Fruit fly (Drosophila melanogaster): ENCODE data around the gene Atg16.

Atg16 gene

dm6 chr3R:29839707-29840311 is 4.9 kb upstream of the Atg16 start:
- TF ChIP-seq gl (tag; optimal IDR thresholded peaks at IDR 0.05) (no peak), CG17806 (tag; optimal IDR thresholded peaks at IDR 0.05) (no peak), CG15710 (tag; optimal IDR thresholded peaks at IDR 0.05) (no peak), Pif1A (GFP tag; optimal IDR thresholded peaks at IDR 0.05) (no peak), Ets98B (GFP tag; IDR thresholded peaks at IDR 0.05) (no peak), Pif1B (GFP tag; optimal IDR thresholded peaks at IDR 0.05) (no peak), CG13204 (GFP tag; optimal IDR thresholded peaks at IDR 0.05) (no peak), CG14655 (GFP tag; optimal IDR thresholded peaks at IDR 0.05) (no peak), CG34367 (tag; optimal IDR thresholded peaks at IDR 0.05) (no peak), CG8301 (tag; optimal IDR thresholded peaks at IDR 0.05) (no peak), Snoo (tag; optimal IDR thresholded peaks at IDR 0.05) (no peak)

dm6 chr3R:29838751-29839150 is 3.9 kb upstream of the Atg16 start:
- no peak for TF ChIP-seq Pif1B (GFP tag; optimal IDR thresholded peaks at IDR 0.05)
- peak; percentile 40 for TF ChIP-seq CG8159 (tag; optimal IDR thresholded peaks at IDR 0.05)
- no peak for TF ChIP-seq CG4496 (GFP tag; IDR thresholded peaks at IDR 0.05)
- TF ChIP-seq CG13204 (GFP tag; optimal IDR thresholded peaks at IDR 0.05), result no peak
- peak; percentile 12 for TF ChIP-seq CG15710 (tag; optimal IDR thresholded peaks at IDR 0.05)
- TF ChIP-seq gl (tag; optimal IDR thresholded peaks at IDR 0.05), result peak; percentile 20
- no peak for TF ChIP-seq Ets98B (GFP tag; IDR thresholded peaks at IDR 0.05)
- peak; percentile 9 for TF ChIP-seq Pif1A (GFP tag; optimal IDR thresholded peaks at IDR 0.05)
- TF ChIP-seq Snoo (tag; optimal IDR thresholded peaks at IDR 0.05), result no peak
- peak; percentile 46 for TF ChIP-seq CG8301 (tag; optimal IDR thresholded peaks at IDR 0.05)
- TF ChIP-seq CG9948 (tag; optimal IDR thresholded peaks at IDR 0.05), result peak; percentile 31
- TF ChIP-seq CG32121 (GFP tag; IDR thresholded peaks at IDR 0.05), result no peak
- no peak for TF ChIP-seq CG12605 (GFP tag; IDR thresholded peaks at IDR 0.05)
- TF ChIP-seq CG34367 (tag; optimal IDR thresholded peaks at IDR 0.05), result peak; percentile 25
- TF ChIP-seq CG17806 (tag; optimal IDR thresholded peaks at IDR 0.05), result peak; percentile 22
- peak; percentile 69 for TF ChIP-seq CG14655 (GFP tag; optimal IDR thresholded peaks at IDR 0.05)
- TF ChIP-seq rn (GFP tag; IDR thresholded peaks at IDR 0.05), result no peak
- no peak for TF ChIP-seq D1 (tag; optimal IDR thresholded peaks at IDR 0.05)

dm6 chr3R:29837771-29838170 is 2.9 kb upstream of the Atg16 start:
- no peak for TF ChIP-seq CG10348 (GFP tag; IDR thresholded peaks at IDR 0.05)
- no peak for TF ChIP-seq D1 (tag; optimal IDR thresholded peaks at IDR 0.05)
- TF ChIP-seq CG15710 (tag; optimal IDR thresholded peaks at IDR 0.05), result no peak
- TF ChIP-seq CG32121 (GFP tag; IDR thresholded peaks at IDR 0.05), result peak; percentile 46; the same call in 1 of the 2 replicates
- TF ChIP-seq CG17806 (tag; optimal IDR thresholded peaks at IDR 0.05), result no peak
- TF ChIP-seq CG34367 (tag; optimal IDR thresholded peaks at IDR 0.05), result no peak
- TF ChIP-seq CG9948 (tag; optimal IDR thresholded peaks at IDR 0.05), result no peak
- peak; percentile 60 for TF ChIP-seq fd96Ca (GFP tag; IDR thresholded peaks at IDR 0.05)
- TF ChIP-seq Ets98B (GFP tag; IDR thresholded peaks at IDR 0.05), result 0 out of 2 replicates have a peak, but pooled peaks have one; percentile 33
- TF ChIP-seq Pif1B (GFP tag; optimal IDR thresholded peaks at IDR 0.05), result no peak
- TF ChIP-seq CG4496 (GFP tag; IDR thresholded peaks at IDR 0.05), result peak; percentile 38; the same call in 1 of the 3 replicates
- no peak for TF ChIP-seq rn (GFP tag; IDR thresholded peaks at IDR 0.05)
- TF ChIP-seq EcR (GFP tag; optimal IDR thresholded peaks at IDR 0.05), result no peak
- TF ChIP-seq Snoo (tag; optimal IDR thresholded peaks at IDR 0.05), result no peak
- TF ChIP-seq CG8301 (tag; optimal IDR thresholded peaks at IDR 0.05), result peak; percentile 30
- peak; percentile 49 for TF ChIP-seq CG14655 (GFP tag; optimal IDR thresholded peaks at IDR 0.05)

- TF ChIP-seq CG9948 (tag; optimal IDR thresholded peaks at IDR 0.05) (no peak), CG15710 (tag; optimal IDR thresholded peaks at IDR 0.05) (no peak), CG12605 (GFP tag; IDR thresholded peaks at IDR 0.05) (no peak), CG13204 (GFP tag; optimal IDR thresholded peaks at IDR 0.05) (no peak), CG34367 (tag; optimal IDR thresholded peaks at IDR 0.05) (no peak), Ets98B (GFP tag; IDR thresholded peaks at IDR 0.05) (no peak), CG8159 (tag; optimal IDR thresholded peaks at IDR 0.05) (no peak), Snoo (tag; optimal IDR thresholded peaks at IDR 0.05) (no peak), CG14655 (GFP tag; optimal IDR thresholded peaks at IDR 0.05) (no peak), EcR (GFP tag; optimal IDR thresholded peaks at IDR 0.05) (no peak), CG32121 (GFP tag; IDR thresholded peaks at IDR 0.05) (no peak), CG8301 (tag; optimal IDR thresholded peaks at IDR 0.05) (no peak), gl (tag; optimal IDR thresholded peaks at IDR 0.05) (no peak), D1 (tag; optimal IDR thresholded peaks at IDR 0.05) (no peak), CG10348 (GFP tag; IDR thresholded peaks at IDR 0.05) (no peak), CG17806 (tag; optimal IDR thresholded peaks at IDR 0.05) (no peak), fd96Ca (GFP tag; IDR thresholded peaks at IDR 0.05) (no peak), Pif1A (GFP tag; optimal IDR thresholded peaks at IDR 0.05) (no peak), Pif1B (GFP tag; optimal IDR thresholded peaks at IDR 0.05) (no peak), CG4496 (GFP tag; IDR thresholded peaks at IDR 0.05) (no peak)
These were observed 1.3 kb upstream of the Atg16 start, which contains the start of gene CG42592 for dm6 chr3R:29836188-29836587. Gene CG42592, minus strand, starts transcription at chr3R:29836288.

dm6 chr3R:29835710-29836049 is 779 bp upstream of the Atg16 start, which contains the start of gene Prtl99C:
Gene Prtl99C, plus strand, starts transcription at chr3R:29835950.
- TF ChIP-seq gl (tag; optimal IDR thresholded peaks at IDR 0.05) (no peak), EcR (GFP tag; optimal IDR thresholded peaks at IDR 0.05) (no peak), CG15710 (tag; optimal IDR thresholded peaks at IDR 0.05) (no peak), CG8301 (tag; optimal IDR thresholded peaks at IDR 0.05) (no peak), CG10348 (GFP tag; IDR thresholded peaks at IDR 0.05) (no peak), CG17806 (tag; optimal IDR thresholded peaks at IDR 0.05) (no peak), Pif1A (GFP tag; optimal IDR thresholded peaks at IDR 0.05) (no peak), CG34367 (tag; optimal IDR thresholded peaks at IDR 0.05) (no peak), Pif1B (GFP tag; optimal IDR thresholded peaks at IDR 0.05) (no peak), CG8159 (tag; optimal IDR thresholded peaks at IDR 0.05) (no peak), fd96Ca (GFP tag; IDR thresholded peaks at IDR 0.05) (no peak), CG32121 (GFP tag; IDR thresholded peaks at IDR 0.05) (no peak), CG14655 (GFP tag; optimal IDR thresholded peaks at IDR 0.05) (no peak), Ets98B (GFP tag; IDR thresholded peaks at IDR 0.05) (no peak)

Data from whole organism, pupa.